Fruit fly (Drosophila melanogaster) whole organism, embryonic: Measurements from ENCODE around the gene CG15880.

Experiments
- ATbp ChIP-seq: fragments of 200-800 bp; sonication (Bioruptor generic); optimal IDR thresholded peaks from 2 replicates; lab custom pipeline; 2017; ENCODE audit warnings: missing biosample characterization, mild to moderate bottlenecking, missing genetic modification characterization, missing genetic modification reagents
- BtbVII ChIP-seq: fragments of 200-800 bp; sonication (Bioruptor generic); optimal IDR thresholded peaks from 3 replicates; lab custom pipeline; 2017; ENCODE audit warnings: missing biosample characterization, mild to moderate bottlenecking, missing genetic modification characterization
- CG11093 ChIP-seq: fragments of 200-800 bp; sonication (Bioruptor generic); IDR thresholded peaks from 3 replicates; pipeline ENCODE4 v1.3.6; 2022; ENCODE audit warnings: missing biosample characterization, missing genetic modification characterization
- CG11398 ChIP-seq: fragments of 200-800 bp; sonication (Bioruptor generic); optimal IDR thresholded peaks from 2 replicates; lab custom pipeline; 2016; ENCODE audit warnings: missing biosample characterization, missing genetic modification characterization
- CG12104 ChIP-seq: fragments of 200-800 bp; sonication (Bioruptor generic); optimal IDR thresholded peaks from 3 replicates; lab custom pipeline; 2016; ENCODE audit warnings: missing biosample characterization, missing genetic modification characterization
- CG12744 ChIP-seq: fragments of 200-800 bp; sonication (Bioruptor generic); optimal IDR thresholded peaks from 2 replicates; lab custom pipeline; 2016; ENCODE audit warnings: missing biosample characterization, missing genetic modification characterization
- CG14965 ChIP-seq: fragments of 200-800 bp; sonication (Bioruptor generic); optimal IDR thresholded peaks from 2 replicates; lab custom pipeline; 2016; ENCODE audit warnings: missing biosample characterization, missing genetic modification characterization, borderline replicate concordance
- CG1602 ChIP-seq: fragments of 200-800 bp; sonication (Bioruptor generic); optimal IDR thresholded peaks from 3 replicates; lab custom pipeline; 2016; ENCODE audit warnings: missing biosample characterization, missing genetic modification characterization
- CG1832 ChIP-seq: fragments of 200-800 bp; sonication (Bioruptor generic); optimal IDR thresholded peaks from 2 replicates; lab custom pipeline; 2017; ENCODE audit warnings: missing biosample characterization, mild to moderate bottlenecking, missing genetic modification characterization, inconsistent platforms
- CG2129 ChIP-seq: fragments of 200-800 bp; sonication (Bioruptor generic); IDR thresholded peaks from 2 replicates; pipeline ENCODE4 v1.3.6; 2022; ENCODE audit warnings: missing biosample characterization, missing genetic modification characterization; ENCODE audit not compliant: partially characterized antibody
- CG2712 ChIP-seq: fragments of 200-800 bp; optimal IDR thresholded peaks from 3 replicates; lab custom pipeline; 2019; ENCODE audit warnings: missing biosample characterization, mild to moderate bottlenecking, missing genetic modification characterization, moderate library complexity
- CG30020 ChIP-seq: fragments of 200-800 bp; optimal IDR thresholded peaks from 2 replicates; lab custom pipeline; 2019; ENCODE audit warnings: missing biosample characterization, mild to moderate bottlenecking, missing genetic modification characterization, moderate library complexity
- CG4707 ChIP-seq: fragments of 200-800 bp; sonication (Bioruptor generic); optimal IDR thresholded peaks from 2 replicates; lab custom pipeline; 2018; ENCODE audit warnings: missing biosample characterization, mild to moderate bottlenecking, missing genetic modification characterization, moderate library complexity
- CG5953 ChIP-seq: fragments of 200-800 bp; sonication (Bioruptor generic); IDR thresholded peaks from 2 replicates; pipeline ENCODE4 v1.3.6; 2022; ENCODE audit warnings: missing biosample characterization, missing genetic modification characterization
- CG8290 ChIP-seq, 3 experiments: fragments of 200-800 bp; sonication (Bioruptor generic); optimal IDR thresholded peaks; 2 replicates each; lab custom pipeline; 2016 to 2019; ENCODE audit warnings: missing biosample characterization in 3 of 3, missing genetic modification characterization in 3 of 3, mild to moderate bottlenecking in 2 of 3, moderate library complexity in 1 of 3
- CG8944 ChIP-seq: fragments of 200-800 bp; sonication (Bioruptor generic); optimal IDR thresholded peaks from 3 replicates; lab custom pipeline; 2016; ENCODE audit warnings: missing biosample characterization, missing genetic modification characterization
- CHES-1-like ChIP-seq: fragments of 200-800 bp; sonication (Bioruptor generic); optimal IDR thresholded peaks from 2 replicates; lab custom pipeline; 2016; ENCODE audit warnings: missing biosample characterization, missing genetic modification characterization
- CTCF ChIP-seq: fragments of 200-800 bp; sonication (Bioruptor generic); optimal IDR thresholded peaks from 2 replicates; lab custom pipeline; 2017; ENCODE audit warnings: missing biosample characterization, mild to moderate bottlenecking, missing genetic modification characterization, moderate library complexity
- D19A ChIP-seq: fragments of 200-800 bp; optimal IDR thresholded peaks from 3 replicates; lab custom pipeline; 2019; ENCODE audit warnings: missing biosample characterization, mild to moderate bottlenecking, missing genetic modification characterization, moderate library complexity
- Dbx ChIP-seq: fragments of 200-800 bp; sonication (Bioruptor generic); IDR thresholded peaks from 3 replicates; pipeline ENCODE4 v1.3.6; 2022; ENCODE audit warnings: missing biosample characterization, missing genetic modification characterization
- ERR ChIP-seq: fragments of 200-800 bp; sonication (Bioruptor generic); optimal IDR thresholded peaks from 2 replicates; lab custom pipeline; 2016; ENCODE audit warnings: missing biosample characterization, missing genetic modification characterization
- Eip74EF ChIP-seq, 2 experiments: fragments of 200-800 bp in 1 of 2; fragments of >200 bp in 1 of 2; sonication (Bioruptor generic) in 1 of 2; optimal IDR thresholded peaks; 2 replicates each; lab custom pipeline; 2017 to 2019; ENCODE audit warnings: missing biosample characterization in 2 of 2, missing genetic modification characterization in 2 of 2, mild to moderate bottlenecking in 1 of 2, moderate library complexity in 1 of 2
- HLH54F ChIP-seq: fragments of 200-800 bp; sonication (Bioruptor generic); optimal IDR thresholded peaks from 3 replicates; lab custom pipeline; 2016; ENCODE audit warnings: missing biosample characterization, missing genetic modification characterization
- Hr78 ChIP-seq, 2 experiments: fragments of 200-800 bp in 1 of 2; fragments of >200 bp in 1 of 2; sonication (Bioruptor generic) in 1 of 2; optimal IDR thresholded peaks; 2 replicates each; lab custom pipeline; 2017 to 2019; ENCODE audit warnings: missing biosample characterization in 2 of 2, missing genetic modification characterization in 2 of 2, mild to moderate bottlenecking in 1 of 2, moderate library complexity in 1 of 2
- Kr ChIP-seq: fragments of 200-800 bp; sonication (Bioruptor generic); optimal IDR thresholded peaks from 2 replicates; lab custom pipeline; 2017; ENCODE audit warnings: missing biosample characterization, mild to moderate bottlenecking, missing genetic modification characterization
- Lhr ChIP-seq: fragments of 200-800 bp; sonication (Bioruptor generic); optimal IDR thresholded peaks from 3 replicates; lab custom pipeline; 2017; ENCODE audit warnings: mild to moderate bottlenecking, missing biosample characterization, missing genetic modification reagents, missing genetic modification characterization
- MESR4 ChIP-seq: fragments of 200-800 bp; sonication (Bioruptor generic); optimal IDR thresholded peaks from 2 replicates; lab custom pipeline; 2018; ENCODE audit warnings: missing biosample characterization, mild to moderate bottlenecking, missing genetic modification characterization, moderate library complexity
- Nf-YA ChIP-seq: fragments of 200-800 bp; sonication (Bioruptor generic); IDR thresholded peaks from 2 replicates; pipeline ENCODE4 v1.3.6; 2022; ENCODE audit warnings: missing biosample characterization, missing genetic modification characterization
- NfI ChIP-seq: fragments of 200-800 bp; sonication (Bioruptor generic); optimal IDR thresholded peaks from 3 replicates; lab custom pipeline; 2018; ENCODE audit warnings: missing biosample characterization, mild to moderate bottlenecking, missing genetic modification characterization, moderate library complexity
- PHDP ChIP-seq: fragments of 200-800 bp; sonication (Bioruptor generic); optimal IDR thresholded peaks from 3 replicates; lab custom pipeline; 2018; ENCODE audit warnings: missing biosample characterization, mild to moderate bottlenecking, missing genetic modification characterization, moderate library complexity
- Sox100B ChIP-seq: fragments of 200-800 bp; sonication (Bioruptor generic); optimal IDR thresholded peaks from 3 replicates; lab custom pipeline; 2018; ENCODE audit warnings: missing biosample characterization, mild to moderate bottlenecking, missing genetic modification characterization
- cg ChIP-seq: fragments of 200-800 bp; sonication (Bioruptor generic); optimal IDR thresholded peaks from 3 replicates; lab custom pipeline; 2019; ENCODE audit warnings: missing biosample characterization, mild to moderate bottlenecking, missing genetic modification characterization, moderate library complexity
- corto ChIP-seq: fragments of 200-800 bp; sonication (Bioruptor generic); optimal IDR thresholded peaks from 2 replicates; lab custom pipeline; 2016; ENCODE audit warnings: missing biosample characterization, mild to moderate bottlenecking, missing genetic modification characterization, moderate library complexity
- danr ChIP-seq: fragments of 200-800 bp; sonication (Bioruptor generic); IDR thresholded peaks from 2 replicates; pipeline ENCODE4 v1.3.6; 2022; ENCODE audit warnings: missing biosample characterization, missing genetic modification characterization
- dm ChIP-seq: fragments of 200-800 bp; sonication (Bioruptor generic); optimal IDR thresholded peaks from 3 replicates; lab custom pipeline; 2016; ENCODE audit warnings: missing biosample characterization, missing genetic modification characterization
- en ChIP-seq: fragments of 200-800 bp; sonication (Bioruptor generic); optimal IDR thresholded peaks from 2 replicates; lab custom pipeline; 2016; ENCODE audit warnings: missing biosample characterization, missing genetic modification characterization
- h ChIP-seq: fragments of >200 bp; optimal IDR thresholded peaks from 2 replicates; lab custom pipeline; 2017
- ind ChIP-seq: fragments of 200-800 bp; sonication (Bioruptor generic); optimal IDR thresholded peaks from 3 replicates; lab custom pipeline; 2016; ENCODE audit warnings: missing biosample characterization, missing genetic modification characterization
- kah ChIP-seq: fragments of 200-800 bp; sonication (Bioruptor generic); optimal IDR thresholded peaks from 2 replicates; lab custom pipeline; 2018; ENCODE audit warnings: missing biosample characterization, mild to moderate bottlenecking, missing genetic modification characterization
- lmd ChIP-seq: fragments of 200-800 bp; sonication (Bioruptor generic); IDR thresholded peaks from 2 replicates; pipeline ENCODE4 v1.3.6; 2022; ENCODE audit warnings: missing biosample characterization, missing genetic modification characterization
- nom ChIP-seq: fragments of 200-800 bp; sonication (Bioruptor generic); optimal IDR thresholded peaks from 2 replicates; lab custom pipeline; 2017; ENCODE audit warnings: missing biosample characterization, missing genetic modification characterization, mild to moderate bottlenecking, moderate library complexity, missing genetic modification reagents
- onecut ChIP-seq: fragments of 200-800 bp; sonication (Bioruptor generic); IDR thresholded peaks from 2 replicates; pipeline ENCODE4 v1.3.6; 2022; ENCODE audit warnings: missing biosample characterization, missing genetic modification characterization
- pnt ChIP-seq: fragments of 200-800 bp; sonication (Bioruptor generic); optimal IDR thresholded peaks from 3 replicates; lab custom pipeline; 2016; ENCODE audit warnings: missing biosample characterization, missing genetic modification characterization
- sc ChIP-seq, 3 experiments: fragments of >200 bp in 2 of 3; fragments of 200-800 bp in 1 of 3; sonication (Bioruptor generic) in 1 of 3; optimal IDR thresholded peaks; 2 replicates in 2 of 3; 3 replicates in 1 of 3; lab custom pipeline; 2017; ENCODE audit warnings: mild to moderate bottlenecking in 1 of 3, missing biosample characterization in 1 of 3, missing genetic modification characterization in 1 of 3, missing genetic modification reagents in 1 of 3
- sima ChIP-seq: fragments of 200-800 bp; sonication (Bioruptor generic); optimal IDR thresholded peaks from 2 replicates; lab custom pipeline; 2016; ENCODE audit warnings: missing biosample characterization, missing genetic modification characterization
- sisA ChIP-seq: fragments of 200-800 bp; sonication (Bioruptor generic); IDR thresholded peaks from 2 replicates; pipeline ENCODE4 v1.3.6; 2022; ENCODE audit warnings: missing biosample characterization, missing genetic modification characterization
- stwl ChIP-seq: fragments of 200-800 bp; sonication (Bioruptor generic); optimal IDR thresholded peaks from 3 replicates; lab custom pipeline; 2018; ENCODE audit warnings: missing biosample characterization, mild to moderate bottlenecking, missing genetic modification characterization, moderate library complexity
- tin ChIP-seq: fragments of 200-800 bp; sonication (Bioruptor generic); optimal IDR thresholded peaks from 3 replicates; lab custom pipeline; 2016; ENCODE audit warnings: missing biosample characterization, missing genetic modification characterization
- tio ChIP-seq: fragments of 200-800 bp; sonication (Bioruptor generic); optimal IDR thresholded peaks from 2 replicates; lab custom pipeline; 2017; ENCODE audit warnings: missing biosample characterization, missing genetic modification characterization, inconsistent platforms
- trem ChIP-seq: fragments of 200-800 bp; optimal IDR thresholded peaks from 3 replicates; lab custom pipeline; 2019; ENCODE audit warnings: missing biosample characterization, mild to moderate bottlenecking, missing genetic modification characterization, moderate library complexity
- trh ChIP-seq: fragments of 200-800 bp; sonication (Bioruptor generic); optimal IDR thresholded peaks from 2 replicates; lab custom pipeline; 2016; ENCODE audit warnings: missing biosample characterization, missing genetic modification characterization

The CG15880 gene

dm6 chr2L:837989-838388 is 20.2 kb upstream of the CG15880 start (continued):
- TF ChIP-seq BtbVII (GFP tag; lab: Kevin White, UChicago), result no peak
- TF ChIP-seq CG2712 (tag; lab: Kevin White, UChicago), result no peak
- TF ChIP-seq CG11398 (GFP tag; lab: Kevin White, UChicago), result no peak
- peak; percentile 38 for TF ChIP-seq ATbp
- peak; percentile 44; the same call in 1 of the 2 replicates for TF ChIP-seq sisA (GFP tag; lab: Robert Waterston, UW)
- TF ChIP-seq Eip74EF (GFP tag; optimal IDR thresholded peaks at IDR 0.05; lab: Kevin White, UChicago), result no peak
- TF ChIP-seq cg (GFP tag; lab: Kevin White, UChicago), result no peak
- TF ChIP-seq CTCF (GFP tag; lab: Kevin White, UChicago), result no peak
- TF ChIP-seq tin (GFP tag; lab: Kevin White, UChicago), result peak; percentile 27
- peak; percentile 29 for TF ChIP-seq tio (GFP tag; lab: Kevin White, UChicago)
- no peak for TF ChIP-seq Lhr (GFP tag; lab: Kevin White, UChicago)
- no peak for TF ChIP-seq en
- TF ChIP-seq sc (optimal IDR thresholded peaks at IDR 0.05; lab: Kevin White, UChicago), result no peak
- peak; percentile 58 for TF ChIP-seq sc (GFP tag; optimal IDR thresholded peaks at IDR 0.05; lab: Kevin White, UChicago)
- TF ChIP-seq CG5953, result no peak
- TF ChIP-seq onecut (GFP tag; lab: Robert Waterston, UW), result no peak
- no peak for TF ChIP-seq Kr (GFP tag; lab: Kevin White, UChicago)
- no peak for TF ChIP-seq Hr78 (GFP tag; optimal IDR thresholded peaks at IDR 0.05; lab: Kevin White, UChicago)
- TF ChIP-seq nom (GFP tag; lab: Kevin White, UChicago), result no peak
- TF ChIP-seq pnt (GFP tag; lab: Kevin White, UChicago), result peak; percentile 4
- TF ChIP-seq CG14965 (GFP tag; lab: Kevin White, UChicago), result no peak
- TF ChIP-seq trh (GFP tag; lab: Kevin White, UChicago), result no peak
- no peak for TF ChIP-seq CG11093 (GFP tag; lab: Robert Waterston, UW)
- no peak for TF ChIP-seq h (lab: Kevin White, UChicago)
- TF ChIP-seq ind (GFP tag; lab: Kevin White, UChicago), result no peak
- TF ChIP-seq MESR4 (GFP tag; lab: Kevin White, UChicago), result no peak
- no peak for TF ChIP-seq CG12104 (GFP tag; lab: Kevin White, UChicago)
- no peak for TF ChIP-seq CG4707 (GFP tag; lab: Kevin White, UChicago)
- no peak for TF ChIP-seq CG2129
- TF ChIP-seq dm (GFP tag; lab: Kevin White, UChicago), result no peak
- no peak for TF ChIP-seq CG12744 (GFP tag; lab: Kevin White, UChicago)
- no peak for TF ChIP-seq kah
- TF ChIP-seq trem (tag; lab: Kevin White, UChicago), result no peak
- no peak for TF ChIP-seq Sox100B (GFP tag; lab: Kevin White, UChicago)
- TF ChIP-seq HLH54F, result no peak
- no peak for TF ChIP-seq CG8290 (GFP tag; optimal IDR thresholded peaks at IDR 0.05; lab: Kevin White, UChicago)
- no peak for TF ChIP-seq CG8290 (tag; optimal IDR thresholded peaks at IDR 0.05; lab: Kevin White, UChicago)
- no peak for TF ChIP-seq NfI (GFP tag; lab: Kevin White, UChicago)
- no peak for TF ChIP-seq danr (GFP tag; lab: Robert Waterston, UW)
- TF ChIP-seq CG1602, result peak; percentile 56
- no peak for TF ChIP-seq lmd (GFP tag; lab: Robert Waterston, UW)
- peak; percentile 52 for TF ChIP-seq CG8944 (GFP tag; lab: Kevin White, UChicago)
- TF ChIP-seq Dbx (GFP tag; lab: Robert Waterston, UW), result no peak
- peak; percentile 3 for TF ChIP-seq CHES-1-like (GFP tag; lab: Kevin White, UChicago)
- TF ChIP-seq ERR (GFP tag; lab: Kevin White, UChicago), result no peak
- TF ChIP-seq Nf-YA, result no peak
- no peak for TF ChIP-seq stwl (tag; lab: Kevin White, UChicago)
- TF ChIP-seq CG30020 (tag; lab: Kevin White, UChicago), result no peak
- no peak for TF ChIP-seq CG1832
- no peak for TF ChIP-seq sima (GFP tag; lab: Kevin White, UChicago)
- no peak for TF ChIP-seq D19A (tag; lab: Kevin White, UChicago)
- peak; percentile 53 for TF ChIP-seq PHDP
- no peak for TF ChIP-seq corto
